In genomic region chr2L:19358017-19358471, dm6 we compare ENCODE assay signal across 5 fruit fly cellular contexts.
TF ChIP-seq lines count a peak whose summit lies in the region.

No protein-coding gene starts in this region.

- peak; percentile 15 for TF ChIP-seq CTCF in whole organism, embryonic (GFP tag; optimal IDR thresholded peaks at IDR 0.05; lab: Kevin White, UChicago)

TF ChIP-seq in whole organism, adult, 20 proteins besides CTCF, POLR2A, EP300 and RAD21:
- TF ChIP-seq Mnt (GFP tag; optimal IDR thresholded peaks at IDR 0.05; lab: Kevin White, UChicago): no peak
- TF ChIP-seq ovo (GFP tag; optimal IDR thresholded peaks at IDR 0.05; lab: Kevin White, UChicago): peak; percentile 42
- TF ChIP-seq CG7045 (GFP tag; optimal IDR thresholded peaks at IDR 0.05; lab: Kevin White, UChicago): peak; percentile 0
- peak; percentile 21 for TF ChIP-seq Hr96 (GFP tag; optimal IDR thresholded peaks at IDR 0.05; lab: Kevin White, UChicago)

TF ChIP-seq in whole organism, embryonic, 481 proteins besides CTCF, POLR2A, EP300 and RAD21 (continues in another document):
- TF ChIP-seq CG13894 (tag; optimal IDR thresholded peaks at IDR 0.05; lab: Kevin White, UChicago) (no peak), CG4730 (GFP tag; IDR thresholded peaks at IDR 0.05; lab: Robert Waterston, UW) (0 out of 2 replicates have a peak, but pooled peaks have one; percentile 17), crc (GFP tag; optimal IDR thresholded peaks at IDR 0.05; lab: Kevin White, UChicago) (peak; percentile 18), CG5245 (GFP tag; optimal IDR thresholded peaks at IDR 0.05; lab: Kevin White, UChicago) (peak; percentile 63), Ets65A (GFP tag; lab: Kevin White, UChicago) (peak; percentile 96), sisA (GFP tag; IDR thresholded peaks at IDR 0.05; lab: Robert Waterston, UW) (peak; percentile 73), repo (GFP tag; optimal IDR thresholded peaks at IDR 0.05; lab: Kevin White, UChicago) (no peak), fu2 (GFP tag; optimal IDR thresholded peaks at IDR 0.05; lab: Kevin White, UChicago) (no peak), maf-S (GFP tag; optimal IDR thresholded peaks at IDR 0.05; lab: Kevin White, UChicago) (no peak), Scr (GFP tag; IDR thresholded peaks at IDR 0.05; lab: Robert Waterston, UW; ENCODE audit: partially characterized antibody) (no peak), gcm (GFP tag; optimal IDR thresholded peaks at IDR 0.05; lab: Kevin White, UChicago) (no peak), CG10267 (tag; optimal IDR thresholded peaks at IDR 0.05; lab: Kevin White, UChicago) (peak; percentile 53), CG13624 (GFP tag; optimal IDR thresholded peaks at IDR 0.05; lab: Kevin White, UChicago) (no peak), CG2678 (tag; optimal IDR thresholded peaks at IDR 0.05; lab: Kevin White, UChicago) (peak; percentile 47), CG8944 (GFP tag; optimal IDR thresholded peaks at IDR 0.05; lab: Kevin White, UChicago) (peak; percentile 54), Jarid2 (GFP tag; optimal IDR thresholded peaks at IDR 0.05; lab: Kevin White, UChicago) (no peak), sr (GFP tag; IDR thresholded peaks at IDR 0.05; lab: Robert Waterston, UW) (no peak), CG10431 (GFP tag; optimal IDR thresholded peaks at IDR 0.05; lab: Kevin White, UChicago) (no peak), B-H2 (GFP tag; optimal IDR thresholded peaks at IDR 0.05; lab: Kevin White, UChicago) (no peak), Ets97D (GFP tag; optimal IDR thresholded peaks at IDR 0.05; lab: Kevin White, UChicago) (peak; percentile 10), caup (GFP tag; optimal IDR thresholded peaks at IDR 0.05; lab: Kevin White, UChicago; ENCODE audit: severe bottlenecking) (no peak), sens (GFP tag; lab: Kevin White, UChicago) (peak; percentile 96)

TF ChIP-seq in whole organism, prepupa, 60 proteins besides CTCF, POLR2A, EP300 and RAD21 (continues in another document):
- TF ChIP-seq achi (GFP tag; optimal IDR thresholded peaks at IDR 0.05; lab: Kevin White, UChicago) (peak; percentile 92), Smox (GFP tag; optimal IDR thresholded peaks at IDR 0.05; lab: Kevin White, UChicago) (peak; percentile 74), CG8319 (GFP tag; optimal IDR thresholded peaks at IDR 0.05; lab: Kevin White, UChicago) (peak; percentile 75), salr (GFP tag; optimal IDR thresholded peaks at IDR 0.05; lab: Kevin White, UChicago) (peak; percentile 84 to 88), Ets96B (tag; optimal IDR thresholded peaks at IDR 0.05; lab: Kevin White, UChicago) (peak; percentile 94), CG10669 (GFP tag; optimal IDR thresholded peaks at IDR 0.05; lab: Kevin White, UChicago) (peak; percentile 92), Eip78C (GFP tag; lab: Kevin White, UChicago) (peak; percentile 98), Sox15 (GFP tag; optimal IDR thresholded peaks at IDR 0.05; lab: Kevin White, UChicago) (peak; percentile 77), CG9139 (GFP tag; optimal IDR thresholded peaks at IDR 0.05; lab: Kevin White, UChicago) (peak; percentile 83), Sox14 (GFP tag; optimal IDR thresholded peaks at IDR 0.05; lab: Kevin White, UChicago) (peak; percentile 95), acj6 (GFP tag; optimal IDR thresholded peaks at IDR 0.05; lab: Kevin White, UChicago) (peak; percentile 92), CG8119 (GFP tag; IDR thresholded peaks at IDR 0.05; lab: Robert Waterston, UW) (peak; percentile 96), eg (GFP tag; IDR thresholded peaks at IDR 0.05; lab: Robert Waterston, UW) (peak; percentile 97), Hr4 (GFP tag; optimal IDR thresholded peaks at IDR 0.05; lab: Kevin White, UChicago) (peak; percentile 98), CG15336 (GFP tag; IDR thresholded peaks at IDR 0.05; lab: Robert Waterston, UW) (peak; percentile 96), CG11762 (GFP tag; optimal IDR thresholded peaks at IDR 0.05; lab: Kevin White, UChicago; ENCODE audit: insufficient read depth) (peak; percentile 88), CG3919 (GFP tag; optimal IDR thresholded peaks at IDR 0.05; lab: Kevin White, UChicago) (peak; percentile 93), CG6854 (GFP tag; optimal IDR thresholded peaks at IDR 0.05; lab: Kevin White, UChicago) (peak; percentile 42), fkh (GFP tag; optimal IDR thresholded peaks at IDR 0.05; lab: Kevin White, UChicago) (peak; percentile 79), pdm3 (GFP tag; optimal IDR thresholded peaks at IDR 0.05; lab: Kevin White, UChicago) (peak; percentile 95), net (GFP tag; optimal IDR thresholded peaks at IDR 0.05; lab: Kevin White, UChicago) (peak; percentile 95), Ets21C (GFP tag; optimal IDR thresholded peaks at IDR 0.05; lab: Kevin White, UChicago) (peak; percentile 62)

TF ChIP-seq in whole organism, pupa, 21 proteins besides CTCF, POLR2A, EP300 and RAD21:
- TF ChIP-seq Ets98B (GFP tag; IDR thresholded peaks at IDR 0.05; lab: Robert Waterston, UW): peak; percentile 95
- peak; percentile 61 for TF ChIP-seq CG10348 (GFP tag; IDR thresholded peaks at IDR 0.05; lab: Robert Waterston, UW)
- peak; percentile 59 for TF ChIP-seq Snoo (tag; optimal IDR thresholded peaks at IDR 0.05; lab: Kevin White, UChicago)
- TF ChIP-seq CG14655 (GFP tag; optimal IDR thresholded peaks at IDR 0.05; lab: Kevin White, UChicago): peak; percentile 91
- TF ChIP-seq CG12605 (GFP tag; IDR thresholded peaks at IDR 0.05; lab: Robert Waterston, UW): peak; percentile 92
- TF ChIP-seq CG13204 (GFP tag; optimal IDR thresholded peaks at IDR 0.05; lab: Kevin White, UChicago): peak; percentile 74
- peak; percentile 88 for TF ChIP-seq CG8301 (tag; optimal IDR thresholded peaks at IDR 0.05; lab: Kevin White, UChicago)
- TF ChIP-seq CG4496 (GFP tag; IDR thresholded peaks at IDR 0.05; lab: Robert Waterston, UW): peak; percentile 95
- peak; percentile 93 for TF ChIP-seq CG15710 (tag; optimal IDR thresholded peaks at IDR 0.05; lab: Kevin White, UChicago)
- peak; percentile 92 for TF ChIP-seq Pif1B (GFP tag; optimal IDR thresholded peaks at IDR 0.05; lab: Kevin White, UChicago)
- TF ChIP-seq fd96Ca (GFP tag; IDR thresholded peaks at IDR 0.05; lab: Robert Waterston, UW): peak; percentile 96
- TF ChIP-seq CG32121 (GFP tag; IDR thresholded peaks at IDR 0.05; lab: Robert Waterston, UW): peak; percentile 95
- peak; percentile 39 for TF ChIP-seq EcR (GFP tag; optimal IDR thresholded peaks at IDR 0.05; lab: Kevin White, UChicago)
- peak; percentile 80 for TF ChIP-seq gl (tag; optimal IDR thresholded peaks at IDR 0.05; lab: Kevin White, UChicago)
- peak; percentile 92 for TF ChIP-seq CG8159 (tag; optimal IDR thresholded peaks at IDR 0.05; lab: Kevin White, UChicago)
- TF ChIP-seq CG9948 (tag; optimal IDR thresholded peaks at IDR 0.05; lab: Kevin White, UChicago): peak; percentile 92
- TF ChIP-seq CG17806 (tag; optimal IDR thresholded peaks at IDR 0.05; lab: Kevin White, UChicago): peak; percentile 94
- TF ChIP-seq D1 (tag; optimal IDR thresholded peaks at IDR 0.05; lab: Kevin White, UChicago): peak; percentile 76
- peak; percentile 87 for TF ChIP-seq rn (GFP tag; IDR thresholded peaks at IDR 0.05; lab: Robert Waterston, UW)
- TF ChIP-seq CG34367 (tag; optimal IDR thresholded peaks at IDR 0.05; lab: Kevin White, UChicago): peak; percentile 92
- peak; percentile 94 for TF ChIP-seq Pif1A (GFP tag; optimal IDR thresholded peaks at IDR 0.05; lab: Kevin White, UChicago)

TF ChIP-seq in whole organism, wandering third instar larva, 38 proteins besides CTCF, POLR2A, EP300 and RAD21 (continues in another document):
- TF ChIP-seq tai (GFP tag; optimal IDR thresholded peaks at IDR 0.05; lab: Kevin White, UChicago) (peak; percentile 20), Rel (GFP tag; optimal IDR thresholded peaks at IDR 0.05; lab: Kevin White, UChicago) (no peak), Rel (tag; optimal IDR thresholded peaks at IDR 0.05; lab: Kevin White, UChicago) (no peak), Dif (GFP tag; optimal IDR thresholded peaks at IDR 0.05; lab: Kevin White, UChicago; ENCODE audit: partially characterized antibody) (no peak), Abd-B (GFP tag; optimal IDR thresholded peaks at IDR 0.05; lab: Kevin White, UChicago) (no peak), dmrt93B (GFP tag; optimal IDR thresholded peaks at IDR 0.05; lab: Kevin White, UChicago) (peak; percentile 23), OdsH (GFP tag; optimal IDR thresholded peaks at IDR 0.05; lab: Kevin White, UChicago) (peak; percentile 65), dl (GFP tag; optimal IDR thresholded peaks at IDR 0.05; lab: Kevin White, UChicago; ENCODE audit: insufficient read depth in 1 of 2, partially characterized antibody in 2 of 2) (no peak), lola (GFP tag; optimal IDR thresholded peaks at IDR 0.05; lab: Kevin White, UChicago) (no peak), fru (GFP tag; optimal IDR thresholded peaks at IDR 0.05; lab: Kevin White, UChicago) (peak; percentile 68), woc (GFP tag; optimal IDR thresholded peaks at IDR 0.05; lab: Kevin White, UChicago) (peak; percentile 36), CrebA (GFP tag; optimal IDR thresholded peaks at IDR 0.05; lab: Kevin White, UChicago; ENCODE audit: borderline replicate concordance) (no peak), psq (GFP tag; optimal IDR thresholded peaks at IDR 0.05; lab: Kevin White, UChicago) (peak; percentile 51), Dfd (GFP tag; optimal IDR thresholded peaks at IDR 0.05; lab: Kevin White, UChicago) (no peak), Jra (GFP tag; optimal IDR thresholded peaks at IDR 0.05; lab: Kevin White, UChicago) (no peak), usp (GFP tag; optimal IDR thresholded peaks at IDR 0.05; lab: Kevin White, UChicago) (no peak), Vsx2 (GFP tag; optimal IDR thresholded peaks at IDR 0.05; lab: Kevin White, UChicago; ENCODE audit: partially characterized antibody) (no peak), Sp1 (GFP tag; optimal IDR thresholded peaks at IDR 0.05; lab: Kevin White, UChicago) (peak; percentile 41), pan (optimal IDR thresholded peaks at IDR 0.05; lab: Kevin White, UChicago) (no peak), ey (GFP tag; optimal IDR thresholded peaks at IDR 0.05; lab: Kevin White, UChicago) (peak; percentile 67), dsf (GFP tag; optimal IDR thresholded peaks at IDR 0.05; lab: Kevin White, UChicago; ENCODE audit: borderline replicate concordance) (no peak), Mio (GFP tag; optimal IDR thresholded peaks at IDR 0.05; lab: Kevin White, UChicago) (no peak), sv (GFP tag; optimal IDR thresholded peaks at IDR 0.05; lab: Kevin White, UChicago) (peak; percentile 17), CG32264 (GFP tag; optimal IDR thresholded peaks at IDR 0.05; lab: Kevin White, UChicago) (no peak), brk (GFP tag; optimal IDR thresholded peaks at IDR 0.05; lab: Kevin White, UChicago) (peak; percentile 43), CG9705 (GFP tag; optimal IDR thresholded peaks at IDR 0.05; lab: Kevin White, UChicago) (no peak), sage (GFP tag; optimal IDR thresholded peaks at IDR 0.05; lab: Kevin White, UChicago) (peak; percentile 40), N (GFP tag; optimal IDR thresholded peaks at IDR 0.05; lab: Kevin White, UChicago) (no peak), Hr83 (GFP tag; optimal IDR thresholded peaks at IDR 0.05; lab: Kevin White, UChicago; ENCODE audit: poor library complexity, severe bottlenecking) (no peak), h (GFP tag; optimal IDR thresholded peaks at IDR 0.05; lab: Kevin White, UChicago) (peak; percentile 71)
